Fruit fly (Drosophila melanogaster): Measurements from ENCODE around the gene CG2017.

CG2017 gene

DNA sequence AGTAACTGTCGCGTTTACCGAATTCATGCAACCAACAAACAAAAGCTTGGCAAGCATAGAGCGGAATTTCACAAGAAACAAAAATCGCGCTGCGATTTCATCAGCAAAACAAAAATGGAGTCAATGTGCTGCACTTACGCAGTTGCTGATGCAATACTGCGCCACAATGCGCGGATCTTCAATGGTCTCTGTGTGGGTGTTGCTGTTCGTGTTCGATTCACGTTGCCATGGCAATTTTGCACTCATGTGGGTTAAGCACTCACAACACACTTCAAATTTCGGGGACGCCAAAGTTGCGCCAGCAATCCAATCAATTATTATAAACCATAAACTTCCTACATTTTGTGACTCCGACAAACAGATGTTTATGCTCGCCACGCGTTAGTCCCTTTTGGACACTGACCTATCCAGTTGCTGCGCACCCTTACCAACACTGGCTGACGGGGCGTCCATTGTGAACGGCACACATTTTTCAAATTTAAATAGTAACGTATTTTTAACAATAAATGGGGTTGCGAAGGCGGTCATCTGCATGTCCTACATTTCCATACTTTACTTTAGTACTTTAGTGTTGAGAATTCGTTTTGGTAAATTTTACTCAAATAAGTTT is at the start of gene CG2017 (continued):
- TF ChIP-seq tll (GFP tag; optimal IDR thresholded peaks at IDR 0.05) (peak; percentile 28 to 84), gce (GFP tag; IDR thresholded peaks at IDR 0.05) (no peak), ind (GFP tag; optimal IDR thresholded peaks at IDR 0.05) (peak; percentile 25), mld (GFP tag; IDR thresholded peaks at IDR 0.05; ENCODE audit: partially characterized antibody) (no peak), hb (GFP tag; IDR thresholded peaks at IDR 0.05; ENCODE audit: partially characterized antibody) (no peak), Antp (GFP tag; optimal IDR thresholded peaks at IDR 0.05) (peak; percentile 53), CG12299 (tag; optimal IDR thresholded peaks at IDR 0.05) (no peak), ERR (GFP tag; optimal IDR thresholded peaks at IDR 0.05) (peak; percentile 29), CG15479 (GFP tag; optimal IDR thresholded peaks at IDR 0.05) (peak; percentile 68)

DNA sequence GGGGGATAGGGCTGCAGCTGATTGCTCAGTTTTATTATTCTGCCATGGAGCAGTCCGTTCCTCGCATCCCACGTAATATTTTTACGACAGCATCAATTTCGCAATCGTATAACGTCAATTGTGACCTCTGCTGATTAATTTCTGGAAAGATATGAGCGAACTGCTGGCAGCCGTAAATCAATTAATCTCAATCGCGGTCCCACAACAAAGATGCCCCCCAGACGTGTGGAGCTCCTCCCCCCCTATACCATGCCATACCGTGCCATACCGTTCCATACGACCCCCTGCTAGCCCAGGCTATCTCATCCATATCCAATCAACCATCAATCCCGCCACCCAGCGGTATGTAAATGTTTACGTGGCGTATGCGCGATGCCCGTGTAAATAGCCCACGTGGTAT is 19.1 kb upstream of the CG2017 start:
- TF ChIP-seq CG5953 (GFP tag; IDR thresholded peaks at IDR 0.05) (no peak), CG8478 (optimal IDR thresholded peaks at IDR 0.05) (no peak), pfk (GFP tag; optimal IDR thresholded peaks at IDR 0.05) (no peak), Ravus (GFP tag; IDR thresholded peaks at IDR 0.05) (no peak), Vsx1 (GFP tag; optimal IDR thresholded peaks at IDR 0.05) (no peak), sens (GFP tag) (peak; percentile 10), ase (GFP tag; IDR thresholded peaks at IDR 0.05) (0 out of 3 replicates have a peak, but pooled peaks have one; percentile 23)

DNA sequence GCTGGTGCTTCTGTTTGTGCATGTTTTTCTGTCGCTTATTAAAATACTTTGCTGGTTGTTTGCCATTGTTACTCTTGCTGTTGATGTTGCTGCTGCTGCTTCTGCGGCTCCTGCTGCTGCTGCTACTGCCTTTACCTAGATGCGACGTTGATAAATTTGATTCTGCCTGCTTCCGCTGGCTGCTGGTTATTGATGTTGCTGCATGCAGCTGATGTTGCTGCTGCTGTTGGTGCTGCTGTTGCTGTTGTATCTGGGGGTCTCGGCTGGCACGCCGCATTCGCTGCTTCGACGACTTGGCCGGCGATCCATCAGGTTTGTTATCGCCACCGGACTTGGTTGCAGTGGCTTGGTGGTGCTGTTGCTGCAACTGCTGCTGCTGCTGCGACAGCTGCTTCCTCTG is 15.2 kb upstream of the CG2017 start:
- TF ChIP-seq CG8478 (optimal IDR thresholded peaks at IDR 0.05) (peak; percentile 4), lmd (GFP tag; IDR thresholded peaks at IDR 0.05) (no peak), CG17361 (GFP tag; IDR thresholded peaks at IDR 0.05) (no peak), CG10267 (tag; optimal IDR thresholded peaks at IDR 0.05) (no peak), ems (GFP tag; optimal IDR thresholded peaks at IDR 0.05) (no peak)

DNA sequence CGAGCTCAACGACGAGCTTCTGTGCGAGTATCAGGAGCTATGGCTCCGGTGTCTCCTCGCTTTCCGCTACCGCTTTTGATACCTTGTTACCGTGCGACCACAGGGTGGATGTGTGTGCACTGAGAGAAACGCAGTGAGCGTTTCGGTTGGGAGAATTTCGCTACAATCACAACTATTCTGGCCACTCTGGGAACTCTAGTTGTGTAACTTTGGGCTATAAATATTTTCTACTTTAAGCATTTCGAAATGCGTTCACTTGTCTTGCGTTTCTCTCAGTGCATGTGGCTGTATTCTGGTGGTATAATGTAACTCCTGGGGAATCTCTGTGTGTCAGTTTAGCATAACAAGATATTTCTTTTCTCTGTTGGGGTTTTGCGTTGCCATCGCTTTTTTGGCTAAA is 9.2 kb upstream of the CG2017 start:
- TF ChIP-seq Ets65A (GFP tag), result peak; percentile 93
- TF ChIP-seq zen (tag; optimal IDR thresholded peaks at IDR 0.05), result no peak
- TF ChIP-seq D19A (tag; optimal IDR thresholded peaks at IDR 0.05), result no peak
- TF ChIP-seq exex (tag; optimal IDR thresholded peaks at IDR 0.05), result no peak
- TF ChIP-seq dati (GFP tag; IDR thresholded peaks at IDR 0.05), result no peak
- TF ChIP-seq Sry-δ (GFP tag; optimal IDR thresholded peaks at IDR 0.05), result no peak
- TF ChIP-seq Drgx (GFP tag; IDR thresholded peaks at IDR 0.05), result no peak
- TF ChIP-seq sisA (GFP tag; IDR thresholded peaks at IDR 0.05), result peak; percentile 46
- TF ChIP-seq CG4820 (GFP tag; optimal IDR thresholded peaks at IDR 0.05), result no peak
- TF ChIP-seq mirr (GFP tag; optimal IDR thresholded peaks at IDR 0.05), result no peak
- no peak for TF ChIP-seq Mrtf (GFP tag; IDR thresholded peaks at IDR 0.05)
- no peak for TF ChIP-seq kni (GFP tag; optimal IDR thresholded peaks at IDR 0.05)
- no peak for TF ChIP-seq ase (GFP tag; IDR thresholded peaks at IDR 0.05)
- no peak for TF ChIP-seq nerfin-1 (tag; optimal IDR thresholded peaks at IDR 0.05)
- TF ChIP-seq CG10431 (GFP tag; optimal IDR thresholded peaks at IDR 0.05), result no peak
- TF ChIP-seq Oli (tag; optimal IDR thresholded peaks at IDR 0.05), result no peak
- TF ChIP-seq Fer3 (tag; optimal IDR thresholded peaks at IDR 0.05), result no peak
- TF ChIP-seq CG9817 (tag; optimal IDR thresholded peaks at IDR 0.05), result no peak
- no peak for TF ChIP-seq CG2712 (tag; optimal IDR thresholded peaks at IDR 0.05)
- peak; percentile 1 for TF ChIP-seq CG15514 (GFP tag; optimal IDR thresholded peaks at IDR 0.05)
- no peak for TF ChIP-seq lbe (GFP tag; optimal IDR thresholded peaks at IDR 0.05)
- peak in 1 of 2 experiments; percentile 14 for TF ChIP-seq Pdp1 (GFP tag; optimal IDR thresholded peaks at IDR 0.05)
- TF ChIP-seq BtbVII (GFP tag; optimal IDR thresholded peaks at IDR 0.05), result no peak
- TF ChIP-seq CG1602 (GFP tag; optimal IDR thresholded peaks at IDR 0.05), result no peak
- no peak for TF ChIP-seq fd102C (GFP tag; optimal IDR thresholded peaks at IDR 0.05)
- TF ChIP-seq HmgD (GFP tag; optimal IDR thresholded peaks at IDR 0.05), result no peak
- no peak for TF ChIP-seq twi (tag; optimal IDR thresholded peaks at IDR 0.05)
- no peak for TF ChIP-seq Xrp1 (GFP tag; IDR thresholded peaks at IDR 0.05)
